Worm (Caenorhabditis elegans) whole organism, L4 larva: ENCODE data around the gene tbc-18.

Experiments
- D1046.2 ChIP-seq: fragments of 200-800 bp; sonication (Bioruptor generic); IDR thresholded peaks from 2 replicates; pipeline ENCODE4 v1.3.6; 2022; ENCODE audit warnings: missing genetic modification characterization, missing compliant biosample characterization
- F26F4.8 ChIP-seq: fragments of 200-800 bp; sonication (Bioruptor generic); conservative IDR thresholded peaks from 2 replicates; pipeline ENCODE4 v1.3.6; 2022; ENCODE audit warnings: missing genetic modification characterization, missing compliant biosample characterization
- F49E8.2 ChIP-seq: sonication (generic microtip); optimal IDR thresholded peaks from 2 replicates; lab custom pipeline; 2016; ENCODE audit warnings: missing compliant biosample characterization, mild to moderate bottlenecking, missing genetic modification characterization, borderline replicate concordance
- R02D3.7 ChIP-seq: fragments of 150-350 bp; sonication (generic microtip); optimal IDR thresholded peaks from 3 replicates; lab custom pipeline; 2014; ENCODE audit warnings: missing biosample characterization, missing genetic modification characterization
- T20F7.1 ChIP-seq: fragments of 200-800 bp; sonication (Bioruptor generic); optimal IDR thresholded peaks from 2 replicates; lab custom pipeline; 2018; ENCODE audit warnings: mild to moderate bottlenecking, missing genetic modification characterization, missing compliant biosample characterization
- T26A8.4 ChIP-seq: fragments of 200-800 bp; sonication (Bioruptor generic); IDR thresholded peaks from 2 replicates; pipeline ENCODE4 v1.3.6; 2022; ENCODE audit warnings: missing genetic modification characterization, missing compliant biosample characterization
- ZK546.5 ChIP-seq, 2 experiments: sonication (generic microtip); optimal IDR thresholded peaks; 2 replicates each; lab custom pipeline; 2017; ENCODE audit warnings: missing biosample characterization in 2 of 2, missing genetic modification characterization in 2 of 2
- arid-1 ChIP-seq: fragments of 200-800 bp; sonication (Bioruptor generic); conservative IDR thresholded peaks from 2 replicates; pipeline ENCODE4 v1.3.6; 2022; ENCODE audit warnings: missing genetic modification reagents, missing genetic modification characterization, missing compliant biosample characterization
- ceh-28 ChIP-seq: fragments of 150-350 bp; optimal IDR thresholded peaks from 2 replicates; lab custom pipeline; 2014; ENCODE audit warnings: missing biosample characterization, missing genetic modification reagents, missing genetic modification characterization
- ceh-32 ChIP-seq: sonication (generic microtip); optimal IDR thresholded peaks from 2 replicates; lab custom pipeline; 2016; ENCODE audit warnings: mild to moderate bottlenecking, missing genetic modification characterization, missing compliant biosample characterization; ENCODE audit not compliant: poor library complexity
- ceh-44 ChIP-seq: fragments of 200-800 bp; sonication (Bioruptor generic); IDR thresholded peaks from 2 replicates; pipeline ENCODE4 v1.3.6; 2022; ENCODE audit warnings: missing genetic modification reagents, missing genetic modification characterization, missing compliant biosample characterization
- ceh-62 ChIP-seq: sonication (generic microtip); optimal IDR thresholded peaks from 2 replicates; lab custom pipeline; 2017; ENCODE audit warnings: missing biosample characterization, missing genetic modification characterization
- daf-16 ChIP-seq, 3 experiments: sonication (generic microtip); optimal IDR thresholded peaks; 2 replicates each; lab custom pipeline; 2016 to 2017; ENCODE audit warnings: missing genetic modification characterization in 3 of 3, missing genetic modification reagents in 3 of 3, mild to moderate bottlenecking in 2 of 3, missing compliant biosample characterization in 2 of 3, missing biosample characterization in 1 of 3, moderate library complexity in 1 of 3
- dmd-6 ChIP-seq: fragments of 200-800 bp; sonication (Bioruptor generic); IDR thresholded peaks from 2 replicates; pipeline ENCODE4 v1.3.6; 2022; ENCODE audit warnings: missing genetic modification reagents, missing genetic modification characterization, missing compliant biosample characterization
- dve-1 ChIP-seq: sonication (generic microtip); optimal IDR thresholded peaks from 2 replicates; lab custom pipeline; 2017; ENCODE audit warnings: antibody characterized with exemption, mild to moderate bottlenecking, missing genetic modification characterization, missing compliant biosample characterization; ENCODE audit not compliant: insufficient read depth
- egl-43 ChIP-seq: fragments of 200-800 bp; sonication (Bioruptor generic); IDR thresholded peaks from 2 replicates; pipeline ENCODE4 v1.3.6; 2022; ENCODE audit warnings: missing genetic modification reagents, missing genetic modification characterization, missing compliant biosample characterization
- hlh-30 ChIP-seq: sonication (generic microtip); optimal IDR thresholded peaks from 2 replicates; lab custom pipeline; 2017; ENCODE audit warnings: antibody characterized with exemption, mild to moderate bottlenecking, missing genetic modification characterization, missing compliant biosample characterization; ENCODE audit not compliant: insufficient read depth
- hmg-1.1 ChIP-seq: fragments of 200-800 bp; sonication (Bioruptor generic); IDR thresholded peaks from 2 replicates; pipeline ENCODE4 v1.3.6; 2022; ENCODE audit warnings: missing genetic modification reagents, missing genetic modification characterization, missing compliant biosample characterization
- jun-1 ChIP-seq: fragments of 150-350 bp; optimal IDR thresholded peaks from 2 replicates; lab custom pipeline; 2014; ENCODE audit warnings: missing biosample characterization, missing genetic modification reagents, missing genetic modification characterization
- lim-7 ChIP-seq: fragments of 200-800 bp; sonication (Bioruptor generic); IDR thresholded peaks from 2 replicates; pipeline ENCODE4 v1.3.6; 2022; ENCODE audit warnings: missing genetic modification characterization, missing compliant biosample characterization
- lin-29 ChIP-seq: fragments of 200-800 bp; sonication (Bioruptor generic); IDR thresholded peaks from 2 replicates; pipeline ENCODE4 v1.3.6; 2022; ENCODE audit warnings: missing genetic modification reagents, missing genetic modification characterization, missing compliant biosample characterization
- lin-38 ChIP-seq: fragments of 200-800 bp; sonication (Bioruptor generic); IDR thresholded peaks from 2 replicates; pipeline ENCODE4 v1.3.6; 2022; ENCODE audit warnings: missing genetic modification reagents, missing genetic modification characterization, missing compliant biosample characterization
- mdl-1 ChIP-seq, 2 experiments: fragments of 150-350 bp in 1 of 2; sonication (generic microtip) in 1 of 2; optimal IDR thresholded peaks; 2 replicates each; lab custom pipeline; 2014 to 2017; ENCODE audit warnings: missing biosample characterization in 2 of 2, missing genetic modification characterization in 2 of 2
- mes-2 ChIP-seq: sonication (generic microtip); optimal IDR thresholded peaks from 2 replicates; lab custom pipeline; 2016; ENCODE audit warnings: missing genotype, mild to moderate bottlenecking, missing genetic modification characterization, missing compliant biosample characterization; ENCODE audit not compliant: poor library complexity, severe bottlenecking
- mxl-3 ChIP-seq: fragments of 200-800 bp; sonication (Bioruptor generic); optimal IDR thresholded peaks from 2 replicates; lab custom pipeline; 2018; ENCODE audit warnings: mild to moderate bottlenecking, missing genetic modification characterization, missing compliant biosample characterization
- nhr-102 ChIP-seq: sonication (generic microtip); optimal IDR thresholded peaks from 2 replicates; lab custom pipeline; 2016; ENCODE audit warnings: mild to moderate bottlenecking, missing genetic modification characterization, moderate library complexity, missing compliant biosample characterization
- nhr-25 ChIP-seq: sonication (generic microtip); optimal IDR thresholded peaks from 2 replicates; lab custom pipeline; 2017; ENCODE audit warnings: missing genetic modification characterization, mild to moderate bottlenecking, missing compliant biosample characterization, antibody characterized with exemption, moderate library complexity, borderline replicate concordance; ENCODE audit not compliant: insufficient read depth
- nhr-28 ChIP-seq: fragments of 150-350 bp; optimal IDR thresholded peaks from 2 replicates; lab custom pipeline; 2014; ENCODE audit warnings: missing biosample characterization, missing genetic modification characterization
- nhr-41 ChIP-seq: fragments of 200-800 bp; sonication (Bioruptor generic); IDR thresholded peaks from 2 replicates; pipeline ENCODE4 v1.3.6; 2022; ENCODE audit warnings: missing genetic modification reagents, missing genetic modification characterization, missing compliant biosample characterization
- nhr-6 ChIP-seq: fragments of 150-350 bp; optimal IDR thresholded peaks from 2 replicates; lab custom pipeline; 2014; ENCODE audit warnings: missing biosample characterization, missing genetic modification characterization
- nhr-76 ChIP-seq: fragments of 150-350 bp; optimal IDR thresholded peaks from 2 replicates; lab custom pipeline; 2014; ENCODE audit warnings: missing biosample characterization, missing genetic modification characterization
- nhr-77 ChIP-seq: fragments of 150-350 bp; optimal IDR thresholded peaks from 2 replicates; lab custom pipeline; 2014; ENCODE audit warnings: missing biosample characterization, missing genetic modification characterization
- pha-4 ChIP-seq, 2 experiments: fragments of 150-350 bp in 1 of 2; fragments of 200-800 bp in 1 of 2; sonication (Bioruptor generic) in 1 of 2; IDR thresholded peaks in 1 of 2; optimal IDR thresholded peaks in 1 of 2; 2 replicates each; pipeline versions ENCODE4 v1.3.6 to Lab custom; 2014 to 2022; ENCODE audit warnings: missing genetic modification characterization in 2 of 2, missing genetic modification reagents in 2 of 2, missing biosample characterization in 1 of 2, missing compliant biosample characterization in 1 of 2
- php-3 ChIP-seq: fragments of 200-800 bp; sonication (Bioruptor generic); IDR thresholded peaks from 2 replicates; pipeline ENCODE4 v1.3.6; 2022; ENCODE audit warnings: missing genetic modification reagents, missing genetic modification characterization, missing compliant biosample characterization
- pqm-1 ChIP-seq: sonication (generic microtip); optimal IDR thresholded peaks from 2 replicates; lab custom pipeline; 2017; ENCODE audit warnings: missing biosample characterization, missing genetic modification characterization
- rbr-2 ChIP-seq: sonication (generic microtip); optimal IDR thresholded peaks from 2 replicates; lab custom pipeline; 2016; ENCODE audit warnings: missing genotype, missing genetic modification characterization, missing compliant biosample characterization
- saeg-2 ChIP-seq: fragments of 200-800 bp; sonication (Bioruptor generic); IDR thresholded peaks from 2 replicates; pipeline ENCODE4 v1.3.6; 2022; ENCODE audit warnings: missing genetic modification reagents, missing genetic modification characterization, missing compliant biosample characterization
- snpc-1.2 ChIP-seq: fragments of 200-800 bp; sonication (Bioruptor generic); IDR thresholded peaks from 2 replicates; pipeline ENCODE4 v1.3.6; 2022; ENCODE audit warnings: missing genetic modification reagents, missing genetic modification characterization, missing compliant biosample characterization
- spr-3 ChIP-seq: fragments of 200-800 bp; sonication (Bioruptor generic); optimal IDR thresholded peaks from 2 replicates; lab custom pipeline; 2018; ENCODE audit warnings: mild to moderate bottlenecking, missing genetic modification characterization, missing compliant biosample characterization
- tra-1 ChIP-seq: fragments of 200-800 bp; sonication (Bioruptor generic); IDR thresholded peaks from 2 replicates; pipeline ENCODE4 v1.3.6; 2022; ENCODE audit warnings: missing genetic modification reagents, missing genetic modification characterization, missing compliant biosample characterization
- unc-39 ChIP-seq: sonication (generic microtip); optimal IDR thresholded peaks from 2 replicates; lab custom pipeline; 2017; ENCODE audit warnings: missing biosample characterization, missing genetic modification characterization
- zag-1 ChIP-seq: fragments of 150-350 bp; optimal IDR thresholded peaks from 2 replicates; lab custom pipeline; 2014; ENCODE audit warnings: missing biosample characterization, missing genetic modification characterization

tbc-18 gene

DNA sequence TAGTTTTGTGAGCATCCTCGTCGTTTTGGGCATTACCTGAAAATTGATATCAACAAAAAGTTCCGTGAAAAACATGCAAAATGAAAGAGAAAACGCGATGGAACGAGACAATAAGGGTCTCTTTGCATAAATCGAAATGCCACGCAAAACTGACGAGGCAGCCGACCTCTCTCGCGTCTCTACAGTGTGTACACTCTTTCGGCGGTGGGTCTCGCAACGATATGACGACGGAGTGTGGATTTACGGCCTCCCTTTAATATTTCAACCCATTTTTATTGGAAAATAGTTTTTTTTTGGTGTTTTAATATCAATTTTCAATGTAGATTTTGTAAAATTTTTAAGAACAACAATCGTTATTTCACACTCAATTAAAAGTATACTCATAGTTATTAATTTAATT lies 43.7 kb downstream of the tbc-18 start, which contains the start of gene tag-123 (continued):
- TF ChIP-seq pha-4 (GFP tag; IDR thresholded peaks at IDR 0.05; lab: Robert Waterston, UW) (0 out of 2 replicates have a peak, but pooled peaks have one; percentile 9), pha-4 (tag; optimal IDR thresholded peaks at IDR 0.05; lab: Kevin White, UChicago) (peak; percentile 68), nhr-28 (tag; lab: Kevin White, UChicago) (peak; percentile 16), nhr-77 (tag; lab: Kevin White, UChicago) (peak; percentile 9), nhr-6 (peak; percentile 71), dmd-6 (no peak), nhr-25 (peak; percentile 7), dve-1 (tag; lab: Kevin White, UChicago) (peak; percentile 69), hlh-30 (peak; percentile 56), ceh-62 (no peak), hmg-1.1 (no peak), daf-16 (GFP tag; optimal IDR thresholded peaks at IDR 0.05; lab: Kevin White, UChicago) (no peak), daf-16 (tag; optimal IDR thresholded peaks at IDR 0.05; lab: Kevin White, UChicago) (peak; percentile 51), T26A8.4 (0 out of 2 replicates have a peak, but pooled peaks have one; percentile 19), unc-39 (no peak)
- TF ChIP-seq, all 104 proteins: peak for 23

ce11 chrX:8423199-8423598 lies 44.8 kb downstream of the tbc-18 start:
- TF ChIP-seq pqm-1 (peak; percentile 27), dve-1 (tag; lab: Kevin White, UChicago) (peak; percentile 44), ceh-44 (GFP tag; lab: Robert Waterston, UW) (no peak), F26F4.8 (no peak), spr-3 (GFP tag; lab: Kevin White, UChicago) (no peak), snpc-1.2 (no peak), nhr-102 (tag; lab: Kevin White, UChicago) (no peak), nhr-77 (tag; lab: Kevin White, UChicago) (peak; percentile 31), mdl-1 (tag; optimal IDR thresholded peaks at IDR 0.05; lab: Kevin White, UChicago) (no peak), nhr-28 (tag; lab: Kevin White, UChicago) (peak; percentile 53), ZK546.5 (tag; optimal IDR thresholded peaks at IDR 0.05; lab: Kevin White, UChicago) (no peak), hlh-30 (peak; percentile 52), D1046.2 (GFP tag; lab: Robert Waterston, UW) (no peak), lim-7 (no peak), daf-16 (GFP tag; optimal IDR thresholded peaks at IDR 0.05; lab: Kevin White, UChicago) (no peak), daf-16 (tag; optimal IDR thresholded peaks at IDR 0.05; lab: Kevin White, UChicago) (peak; percentile 88), tra-1 (no peak)

DNA sequence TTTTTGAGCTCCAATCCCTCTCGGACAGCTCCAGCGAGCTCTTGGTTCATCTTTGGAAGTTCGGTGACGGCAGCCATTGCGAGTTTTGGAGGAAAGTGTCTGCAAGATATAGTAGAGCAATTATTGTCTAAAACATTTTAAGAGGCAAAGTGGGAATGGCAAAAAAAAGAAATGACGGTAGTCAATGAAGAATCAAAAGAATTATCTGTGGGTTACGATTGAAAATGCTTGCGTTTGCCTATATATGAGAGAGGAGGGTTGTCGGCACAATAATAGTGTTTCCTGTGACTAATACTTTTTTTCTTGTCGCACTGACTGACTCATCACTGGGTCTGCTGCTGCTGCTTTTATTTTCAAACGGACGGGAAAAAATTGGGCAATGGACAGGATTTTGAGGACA lies 45.3 kb downstream of the tbc-18 start, which contains the start of gene tth-1:
tth-1 (minus strand) TSS at position 101 of the 400 bp plus-strand sequence.
- TF ChIP-seq daf-16 (GFP tag; optimal IDR thresholded peaks at IDR 0.05; lab: Kevin White, UChicago): no peak
- no peak for TF ChIP-seq daf-16 (tag; optimal IDR thresholded peaks at IDR 0.05; lab: Kevin White, UChicago)
- TF ChIP-seq lin-38: no peak
- TF ChIP-seq nhr-41 (GFP tag; lab: Robert Waterston, UW): no peak
- TF ChIP-seq nhr-76 (tag; lab: Kevin White, UChicago): no peak
- peak; percentile 4 for TF ChIP-seq dve-1 (tag; lab: Kevin White, UChicago)
- TF ChIP-seq zag-1 (tag; lab: Kevin White, UChicago): no peak
- peak; percentile 9 for TF ChIP-seq nhr-6
- TF ChIP-seq mes-2 (tag; lab: Kevin White, UChicago): peak; percentile 3
- TF ChIP-seq F49E8.2 (tag; lab: Kevin White, UChicago): no peak
- no peak for TF ChIP-seq php-3 (GFP tag; lab: Robert Waterston, UW)
- TF ChIP-seq mxl-3: no peak
- no peak for TF ChIP-seq lim-7
- TF ChIP-seq ceh-28 (tag; lab: Kevin White, UChicago): no peak
- TF ChIP-seq saeg-2 (GFP tag; lab: Robert Waterston, UW): no peak
- TF ChIP-seq lin-29 (GFP tag; lab: Robert Waterston, UW): no peak
- TF ChIP-seq egl-43 (GFP tag; lab: Robert Waterston, UW): no peak
- TF ChIP-seq R02D3.7 (tag; lab: Kevin White, UChicago): no peak
- TF ChIP-seq jun-1 (tag; lab: Kevin White, UChicago): no peak
- TF ChIP-seq rbr-2 (tag; lab: Kevin White, UChicago): no peak
- no peak for TF ChIP-seq ceh-32
- TF ChIP-seq T20F7.1 (GFP tag; lab: Kevin White, UChicago): no peak
- TF ChIP-seq arid-1 (GFP tag; lab: Robert Waterston, UW): no peak
